Fruit fly (Drosophila melanogaster): ENCODE data around the gene CG32817.
A peak's percentile ranks its signal among the peaks of the same experiment; 100 is the strongest.

The CG32817 gene

dm6 chrX:510528-510927, 31.7 kb downstream of the CG32817 start:
- TF ChIP-seq lbe (GFP tag; optimal IDR thresholded peaks at IDR 0.05) (peak; percentile 8), CG34376 (GFP tag; optimal IDR thresholded peaks at IDR 0.05) (peak; percentile 17), CG10209 (GFP tag; optimal IDR thresholded peaks at IDR 0.05) (no peak), sug (tag; optimal IDR thresholded peaks at IDR 0.05) (peak; percentile 68)

- TF ChIP-seq ci (GFP tag; IDR thresholded peaks at IDR 0.05), result 0 out of 3 replicates have a peak, but pooled peaks have one; percentile 16
- TF ChIP-seq sens (GFP tag), result peak; percentile 83
- TF ChIP-seq vnd (GFP tag; IDR thresholded peaks at IDR 0.05; ENCODE audit: partially characterized antibody), result no peak
- peak; percentile 25 for TF ChIP-seq gem (tag; optimal IDR thresholded peaks at IDR 0.05)
- TF ChIP-seq bsh (GFP tag; optimal IDR thresholded peaks at IDR 0.05), result peak in 1 of 2 experiments; percentile 40
- peak; percentile 5 for TF ChIP-seq ind (GFP tag; optimal IDR thresholded peaks at IDR 0.05)
- TF ChIP-seq Max (GFP tag; optimal IDR thresholded peaks at IDR 0.05), result no peak
- TF ChIP-seq Side (GFP tag; optimal IDR thresholded peaks at IDR 0.05), result peak; percentile 6
- TF ChIP-seq CG2712 (tag; optimal IDR thresholded peaks at IDR 0.05), result peak; percentile 10
- peak; percentile 11 for TF ChIP-seq CG1603 (tag; optimal IDR thresholded peaks at IDR 0.05)
- peak; percentile 4 for TF ChIP-seq lilli (GFP tag; optimal IDR thresholded peaks at IDR 0.05)
- TF ChIP-seq eve (GFP tag; optimal IDR thresholded peaks at IDR 0.05), result peak in 1 of 2 experiments; percentile 37
- no peak for TF ChIP-seq insv (GFP tag; optimal IDR thresholded peaks at IDR 0.05)
- TF ChIP-seq D19A (tag; optimal IDR thresholded peaks at IDR 0.05), result peak; percentile 6
- 0 out of 2 replicates have a peak, but pooled peaks have one; percentile 8 for TF ChIP-seq CG4360 (GFP tag; IDR thresholded peaks at IDR 0.05)
- TF ChIP-seq Ets65A (GFP tag), result peak; percentile 89
- peak; percentile 15 for TF ChIP-seq cg (GFP tag; optimal IDR thresholded peaks at IDR 0.05)
- TF ChIP-seq CG34376 (GFP tag; optimal IDR thresholded peaks at IDR 0.05), result no peak
- TF ChIP-seq Xbp1 (GFP tag; optimal IDR thresholded peaks at IDR 0.05), result peak; percentile 6
- no peak for TF ChIP-seq CG9727 (GFP tag; optimal IDR thresholded peaks at IDR 0.05)
- peak; percentile 48 for TF ChIP-seq Med (GFP tag)
- peak; percentile 64 for TF ChIP-seq zf30C (GFP tag; optimal IDR thresholded peaks at IDR 0.05)
- TF ChIP-seq CG17361 (GFP tag; IDR thresholded peaks at IDR 0.05), result 0 out of 3 replicates have a peak, but pooled peaks have one; percentile 13
- no peak for TF ChIP-seq CG10959 (GFP tag; IDR thresholded peaks at IDR 0.05)
These were observed 33.7 kb downstream of the CG32817 start for dm6 chrX:512527-512926.

- no peak for TF ChIP-seq nom (GFP tag; optimal IDR thresholded peaks at IDR 0.05)
- no peak for TF ChIP-seq CG14050 (GFP tag; IDR thresholded peaks at IDR 0.05)
- TF ChIP-seq CG14965 (GFP tag; optimal IDR thresholded peaks at IDR 0.05; ENCODE audit: borderline replicate concordance), result no peak
- TF ChIP-seq Atf6 (GFP tag; IDR thresholded peaks at IDR 0.05), result peak; percentile 22; the same call in 1 of the 2 replicates
- TF ChIP-seq wor (GFP tag; IDR thresholded peaks at IDR 0.05), result no peak
- TF ChIP-seq caup (GFP tag; optimal IDR thresholded peaks at IDR 0.05; ENCODE audit: severe bottlenecking), result peak; percentile 66
- TF ChIP-seq danr (GFP tag; IDR thresholded peaks at IDR 0.05), result no peak
- TF ChIP-seq Nf-YA (GFP tag; IDR thresholded peaks at IDR 0.05), result no peak
- no peak for TF ChIP-seq Kr (GFP tag; optimal IDR thresholded peaks at IDR 0.05)
- TF ChIP-seq bigmax (GFP tag; optimal IDR thresholded peaks at IDR 0.05), result no peak
- TF ChIP-seq CG5180 (GFP tag; optimal IDR thresholded peaks at IDR 0.05), result no peak
- TF ChIP-seq CG3281 (GFP tag; optimal IDR thresholded peaks at IDR 0.05), result peak; percentile 43
- TF ChIP-seq Fer1 (GFP tag; optimal IDR thresholded peaks at IDR 0.05), result peak; percentile 36
- no peak for TF ChIP-seq tll (GFP tag; optimal IDR thresholded peaks at IDR 0.05)
- no peak for TF ChIP-seq tx (GFP tag; optimal IDR thresholded peaks at IDR 0.05)
- TF ChIP-seq Rx (GFP tag; IDR thresholded peaks at IDR 0.05), result no peak
- TF ChIP-seq Dip2 (GFP tag; IDR thresholded peaks at IDR 0.05), result no peak
- peak; percentile 54 for TF ChIP-seq CG13296 (GFP tag; optimal IDR thresholded peaks at IDR 0.05)
- TF ChIP-seq unpg (GFP tag; optimal IDR thresholded peaks at IDR 0.05), result peak; percentile 16
- TF ChIP-seq Fer3 (tag; optimal IDR thresholded peaks at IDR 0.05), result peak; percentile 45
- TF ChIP-seq Scr (GFP tag; IDR thresholded peaks at IDR 0.05; ENCODE audit: partially characterized antibody), result no peak
- TF ChIP-seq Eip74EF (GFP tag; optimal IDR thresholded peaks at IDR 0.05), result peak in 1 of 2 experiments; percentile 7
These were observed 36.8 kb downstream of the CG32817 start for dm6 chrX:515676-516075.

Measured in whole organism, embryonic.